Worm (Caenorhabditis elegans) whole organism, L1 larva: ENCODE results near the gene F44A6.3.

Source experiments
- C04F5.9 ChIP-seq: sonication (generic microtip); optimal IDR thresholded peaks from 2 replicates; lab custom pipeline; 2016; ENCODE audit warnings: missing genetic modification characterization, missing compliant biosample characterization
- F16B12.6 ChIP-seq: fragments of 150-350 bp; optimal IDR thresholded peaks from 2 replicates; lab custom pipeline; 2014; ENCODE audit warnings: missing biosample characterization, missing genetic modification characterization
- Y116A8C.19 ChIP-seq: sonication (generic microtip); optimal IDR thresholded peaks from 2 replicates; lab custom pipeline; 2016; ENCODE audit warnings: missing compliant biosample characterization, missing genetic modification characterization, borderline replicate concordance
- aha-1 ChIP-seq: fragments of 150-350 bp; optimal IDR thresholded peaks from 2 replicates; lab custom pipeline; 2014; ENCODE audit warnings: missing biosample characterization, missing genetic modification characterization
- alr-1 ChIP-seq: fragments of 200-800 bp; sonication (Bioruptor generic); optimal IDR thresholded peaks from 2 replicates; lab custom pipeline; 2018; ENCODE audit warnings: borderline replicate concordance, mild to moderate bottlenecking, missing genetic modification characterization, missing compliant biosample characterization
- aly-2 ChIP-seq: fragments of 150-350 bp; optimal IDR thresholded peaks from 2 replicates; lab custom pipeline; 2014; ENCODE audit warnings: missing biosample characterization, missing genetic modification characterization
- ceh-8 ChIP-seq: fragments of 200-800 bp; sonication (Bioruptor generic); optimal IDR thresholded peaks from 2 replicates; lab custom pipeline; 2018; ENCODE audit warnings: mild to moderate bottlenecking, missing genetic modification characterization, moderate library complexity, missing compliant biosample characterization
- ceh-82 ChIP-seq, 3 experiments: fragments of 150-350 bp in 1 of 3; sonication (generic microtip) in 2 of 3; optimal IDR thresholded peaks; 2 replicates each; lab custom pipeline; 2014 to 2017; ENCODE audit warnings: missing biosample characterization in 3 of 3, missing genetic modification characterization in 3 of 3
- ceh-88 ChIP-seq: fragments of 200-800 bp; sonication (Bioruptor generic); IDR thresholded peaks from 2 replicates; pipeline ENCODE4 v1.3.6; 2022; ENCODE audit warnings: missing genetic modification characterization, missing compliant biosample characterization
- ces-1 ChIP-seq: fragments of 150-350 bp; optimal IDR thresholded peaks from 2 replicates; lab custom pipeline; 2014; ENCODE audit warnings: missing biosample characterization, missing genetic modification reagents, missing genetic modification characterization
- efl-1 ChIP-seq, 4 experiments: fragments of 150-350 bp; optimal IDR thresholded peaks in 3 of 4; peaks in 1 of 4; 1 replicate in 1 of 4; 2 replicates in 3 of 4; lab custom pipeline; 2014; ENCODE audit warnings: missing biosample characterization in 2 of 4, missing genetic modification characterization in 2 of 4, missing genetic modification reagents in 2 of 4
- egl-27 ChIP-seq, 2 experiments: fragments of 150-350 bp in 1 of 2; sonication (generic microtip); optimal IDR thresholded peaks; 3 replicates each; lab custom pipeline; 2017 to 2018; ENCODE audit warnings: missing biosample characterization in 2 of 2, missing genetic modification characterization in 2 of 2, missing genetic modification reagents in 2 of 2
- elt-3 ChIP-seq, 6 experiments: fragments of 150-350 bp in 1 of 6; sonication (generic microtip); optimal IDR thresholded peaks; 2 replicates each; lab custom pipeline; 2017 to 2018; ENCODE audit warnings: missing biosample characterization in 6 of 6, missing genetic modification characterization in 6 of 6, inconsistent platforms in 1 of 6
- ets-5 ChIP-seq: fragments of 200-800 bp; sonication (Bioruptor generic); IDR thresholded peaks from 2 replicates; pipeline ENCODE4 v1.3.6; 2022; ENCODE audit warnings: missing genetic modification characterization, missing compliant biosample characterization
- fkh-4 ChIP-seq: sonication (generic microtip); optimal IDR thresholded peaks from 2 replicates; lab custom pipeline; 2016; ENCODE audit warnings: missing compliant biosample characterization, missing genetic modification characterization, borderline replicate concordance
- hlh-17 ChIP-seq: fragments of 200-800 bp; sonication (Bioruptor generic); optimal IDR thresholded peaks from 2 replicates; lab custom pipeline; 2018; ENCODE audit warnings: missing genetic modification characterization, mild to moderate bottlenecking, missing compliant biosample characterization, moderate library complexity, borderline replicate concordance
- hpl-2 ChIP-seq: fragments of 150-350 bp; optimal IDR thresholded peaks from 2 replicates; lab custom pipeline; 2014; ENCODE audit warnings: missing biosample characterization, missing genetic modification reagents, missing genetic modification characterization
- irx-1 ChIP-seq: sonication (generic microtip); optimal IDR thresholded peaks from 2 replicates; lab custom pipeline; 2016; ENCODE audit warnings: missing genetic modification characterization, missing compliant biosample characterization
- isw-1 ChIP-seq: fragments of 200-800 bp; sonication (Bioruptor generic); IDR thresholded peaks from 2 replicates; pipeline ENCODE4 v1.3.6; 2022; ENCODE audit warnings: missing genetic modification characterization, missing compliant biosample characterization
- jun-1 ChIP-seq: fragments of 150-350 bp; optimal IDR thresholded peaks from 2 replicates; lab custom pipeline; 2014; ENCODE audit warnings: missing biosample characterization, missing genetic modification reagents, missing genetic modification characterization
- lin-39 ChIP-seq: fragments of 150-350 bp; optimal IDR thresholded peaks from 2 replicates; lab custom pipeline; 2014; ENCODE audit warnings: missing biosample characterization, missing genetic modification reagents, missing genetic modification characterization
- lsy-2 ChIP-seq, 2 experiments: fragments of 150-350 bp; optimal IDR thresholded peaks; 2 replicates each; lab custom pipeline; 2014; ENCODE audit warnings: missing biosample characterization in 2 of 2, missing genetic modification characterization in 2 of 2
- mab-9 ChIP-seq: fragments of 200-800 bp; sonication (Bioruptor generic); IDR thresholded peaks from 2 replicates; pipeline ENCODE4 v1.3.6; 2022; ENCODE audit warnings: missing genetic modification reagents, missing genetic modification characterization, missing compliant biosample characterization
- mdl-1 ChIP-seq, 2 experiments: fragments of 150-350 bp; optimal IDR thresholded peaks; 2 replicates each; lab custom pipeline; 2014 to 2017; ENCODE audit warnings: missing biosample characterization in 2 of 2, missing genetic modification characterization in 2 of 2, inconsistent platforms in 1 of 2
- nhr-11 ChIP-seq: fragments of 150-350 bp; optimal IDR thresholded peaks from 2 replicates; lab custom pipeline; 2014; ENCODE audit warnings: missing biosample characterization, missing genetic modification characterization
- nhr-12 ChIP-seq: sonication (generic microtip); optimal IDR thresholded peaks from 2 replicates; lab custom pipeline; 2017; ENCODE audit warnings: missing biosample characterization, missing genetic modification characterization
- nhr-19 ChIP-seq: fragments of 200-800 bp; sonication (Bioruptor generic); conservative IDR thresholded peaks from 2 replicates; pipeline ENCODE4 v1.3.6; 2022; ENCODE audit warnings: missing genetic modification characterization, missing compliant biosample characterization
- nhr-20 ChIP-seq: sonication (generic microtip); optimal IDR thresholded peaks from 2 replicates; lab custom pipeline; 2016; ENCODE audit warnings: mild to moderate bottlenecking, missing genetic modification characterization, missing compliant biosample characterization
- nhr-237 ChIP-seq: fragments of 150-350 bp; optimal IDR thresholded peaks from 2 replicates; lab custom pipeline; 2014; ENCODE audit warnings: missing biosample characterization, missing genetic modification characterization
- nhr-28 ChIP-seq: fragments of 150-350 bp; optimal IDR thresholded peaks from 2 replicates; lab custom pipeline; 2014; ENCODE audit warnings: missing biosample characterization, missing genetic modification characterization
- nhr-47 ChIP-seq: sonication (generic microtip); optimal IDR thresholded peaks from 2 replicates; lab custom pipeline; 2016; ENCODE audit warnings: mild to moderate bottlenecking, missing genetic modification characterization, moderate library complexity, missing compliant biosample characterization
- nhr-84 ChIP-seq: sonication (generic microtip); optimal IDR thresholded peaks from 2 replicates; lab custom pipeline; 2017; ENCODE audit warnings: missing biosample characterization, missing genetic modification characterization
- nhr-85 ChIP-seq: sonication (generic microtip); peaks from one replicate; lab custom pipeline; 2016; ENCODE audit warnings: missing genetic modification characterization, inconsistent platforms, missing compliant biosample characterization
- nhr-90 ChIP-seq: sonication (generic microtip); optimal IDR thresholded peaks from 2 replicates; lab custom pipeline; 2016; ENCODE audit warnings: mild to moderate bottlenecking, missing genetic modification characterization, missing compliant biosample characterization; ENCODE audit not compliant: poor library complexity
- pag-3 ChIP-seq: sonication (generic microtip); optimal IDR thresholded peaks from 2 replicates; lab custom pipeline; 2017; ENCODE audit warnings: missing genetic modification characterization, mild to moderate bottlenecking, missing compliant biosample characterization, antibody characterized with exemption, borderline replicate concordance; ENCODE audit not compliant: insufficient read depth
- rnt-1 ChIP-seq: sonication (generic microtip); optimal IDR thresholded peaks from 2 replicates; lab custom pipeline; 2016; ENCODE audit warnings: mild to moderate bottlenecking, missing genetic modification characterization, moderate library complexity, missing compliant biosample characterization
- skn-1 ChIP-seq: fragments of 150-350 bp; optimal IDR thresholded peaks from 2 replicates; lab custom pipeline; 2014; ENCODE audit warnings: missing biosample characterization, missing genetic modification characterization
- snpc-4 ChIP-seq: fragments of 150-350 bp; optimal IDR thresholded peaks from 2 replicates; lab custom pipeline; 2014; ENCODE audit warnings: missing biosample characterization, missing genetic modification characterization
- sup-37 ChIP-seq: fragments of 200-800 bp; sonication (Bioruptor generic); optimal IDR thresholded peaks from 2 replicates; lab custom pipeline; 2018; ENCODE audit warnings: mild to moderate bottlenecking, missing genetic modification characterization, missing compliant biosample characterization
- swsn-7 ChIP-seq: sonication (generic microtip); optimal IDR thresholded peaks from 2 replicates; lab custom pipeline; 2016; ENCODE audit warnings: missing genetic modification characterization, missing compliant biosample characterization
- tbx-2 ChIP-seq: sonication (generic microtip); optimal IDR thresholded peaks from 2 replicates; lab custom pipeline; 2016; ENCODE audit warnings: missing genetic modification characterization, missing compliant biosample characterization
- tlp-1 ChIP-seq: fragments of 150-350 bp; optimal IDR thresholded peaks from 2 replicates; lab custom pipeline; 2014; ENCODE audit warnings: missing biosample characterization, missing genetic modification characterization
- unc-98 ChIP-seq: fragments of 200-800 bp; sonication (Bioruptor generic); IDR thresholded peaks from 2 replicates; pipeline ENCODE4 v1.3.6; 2022; ENCODE audit warnings: missing genetic modification characterization, missing compliant biosample characterization
- vab-15 ChIP-seq: sonication (generic microtip); optimal IDR thresholded peaks from 2 replicates; lab custom pipeline; 2017; ENCODE audit warnings: missing genotype, mild to moderate bottlenecking, missing genetic modification characterization, missing compliant biosample characterization
- xbp-1 ChIP-seq: sonication (generic microtip); optimal IDR thresholded peaks from 2 replicates; lab custom pipeline; 2016; ENCODE audit warnings: missing genetic modification characterization, missing compliant biosample characterization
- zip-4 ChIP-seq: fragments of 200-800 bp; sonication (Bioruptor generic); optimal IDR thresholded peaks from 2 replicates; lab custom pipeline; 2018; ENCODE audit warnings: mild to moderate bottlenecking, missing genetic modification characterization, moderate library complexity, missing compliant biosample characterization
- ztf-11 ChIP-seq, 2 experiments: sonication (generic microtip); optimal IDR thresholded peaks; 2 replicates each; lab custom pipeline; 2016 to 2017; ENCODE audit warnings: missing genetic modification characterization in 2 of 2, missing biosample characterization in 1 of 2, missing compliant biosample characterization in 1 of 2

F44A6.3 gene

ce11 chrX:10183695-10184094 lies 28.9 kb upstream of the F44A6.3 start, which contains the start of gene arrd-28:
arrd-28 (plus strand) TSS chrX:10183995.
- TF ChIP-seq skn-1 (tag; lab: Kevin White, UChicago) = no peak
- no peak for TF ChIP-seq efl-1 (optimal IDR thresholded peaks at IDR 0.05; lab: Kevin White, UChicago)
- peak in 1 of 2 experiments; percentile 27 for TF ChIP-seq efl-1 (GFP tag; optimal IDR thresholded peaks at IDR 0.05 in 1 of 2; lab: Kevin White, UChicago)

DNA sequence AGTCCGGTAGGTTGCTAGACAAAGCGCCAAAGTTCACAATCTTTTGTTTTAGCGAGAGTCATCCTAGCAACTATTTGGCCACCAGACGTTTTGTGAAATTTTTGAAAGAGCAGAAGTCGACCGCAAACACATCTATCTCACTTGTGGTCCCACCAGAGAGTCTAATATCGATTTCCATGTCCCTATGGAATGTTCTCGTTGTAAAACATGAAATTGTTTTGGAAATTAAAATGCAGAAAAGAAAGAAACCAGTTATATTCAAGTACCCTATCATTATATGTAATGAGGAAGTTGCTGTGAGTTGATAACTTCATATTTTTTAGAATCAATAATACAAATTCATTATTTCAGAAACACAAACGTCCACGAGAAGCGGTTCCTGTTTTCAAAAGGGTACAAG lies 27.9 kb upstream of the F44A6.3 start:
- no peak for TF ChIP-seq ces-1 (GFP tag; lab: Kevin White, UChicago)
- TF ChIP-seq irx-1 (tag; lab: Kevin White, UChicago) = no peak
- TF ChIP-seq xbp-1 (tag; lab: Kevin White, UChicago) = no peak
- no peak for TF ChIP-seq tbx-2 (tag; lab: Kevin White, UChicago)
- TF ChIP-seq tlp-1 = no peak
- TF ChIP-seq C04F5.9 (tag; lab: Kevin White, UChicago) = no peak
- TF ChIP-seq isw-1 (GFP tag; lab: Robert Waterston, UW) = no peak
- no peak for TF ChIP-seq nhr-12 (tag; lab: Kevin White, UChicago)
- no peak for TF ChIP-seq nhr-84 (tag; lab: Kevin White, UChicago)
- no peak for TF ChIP-seq nhr-28
- TF ChIP-seq elt-3 (tag; optimal IDR thresholded peaks at IDR 0.05; lab: Kevin White, UChicago) = no peak
- no peak for TF ChIP-seq nhr-237 (tag; lab: Kevin White, UChicago)
- TF ChIP-seq lin-39 (tag; lab: Kevin White, UChicago) = no peak
- TF ChIP-seq ets-5 (GFP tag; lab: Robert Waterston, UW) = no peak
- TF ChIP-seq fkh-4 (tag; lab: Kevin White, UChicago) = no peak
- no peak for TF ChIP-seq ztf-11 (tag; optimal IDR thresholded peaks at IDR 0.05; lab: Kevin White, UChicago)

DNA sequence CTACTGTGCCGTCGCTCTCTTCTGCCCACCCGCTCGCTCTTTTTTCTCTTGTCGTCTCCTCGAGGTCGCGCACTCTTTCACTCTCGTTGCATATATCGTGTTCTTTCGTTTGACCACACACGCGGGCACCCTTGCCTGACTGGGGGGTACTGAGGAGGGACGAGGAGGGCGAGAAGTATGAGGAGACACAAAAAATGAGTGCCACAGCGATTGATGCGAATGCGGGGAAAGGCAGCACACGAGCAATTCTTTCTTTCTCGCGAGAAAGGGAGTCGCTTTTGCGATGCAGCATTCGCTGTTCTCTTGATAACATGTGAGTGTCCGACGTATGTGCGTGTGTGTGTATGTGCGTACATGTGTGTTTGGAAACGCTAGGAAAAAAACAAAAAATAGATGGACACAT lies 24.1 kb upstream of the F44A6.3 start:
- peak; percentile 71 for TF ChIP-seq pag-3 (tag; lab: Kevin White, UChicago)
- TF ChIP-seq nhr-11 (tag; lab: Kevin White, UChicago) = peak; percentile 13
- peak; percentile 78 for TF ChIP-seq nhr-47 (tag; lab: Kevin White, UChicago)
- no peak for TF ChIP-seq aha-1
- TF ChIP-seq swsn-7 (tag; lab: Kevin White, UChicago) = peak; percentile 78
- TF ChIP-seq rnt-1 (tag; lab: Kevin White, UChicago) = peak; percentile 74
- peak; percentile 72 for TF ChIP-seq nhr-20 (tag; lab: Kevin White, UChicago)
- TF ChIP-seq Y116A8C.19 (tag; lab: Kevin White, UChicago) = no peak
- peak; percentile 54 for TF ChIP-seq nhr-90 (tag; lab: Kevin White, UChicago)
- peak in 1 of 2 experiments; percentile 66 for TF ChIP-seq ztf-11 (tag; optimal IDR thresholded peaks at IDR 0.05; lab: Kevin White, UChicago)
- TF ChIP-seq tlp-1 = no peak
- TF ChIP-seq vab-15 (tag; lab: Kevin White, UChicago) = no peak
- no peak for TF ChIP-seq lin-39 (tag; lab: Kevin White, UChicago)
- TF ChIP-seq nhr-237 (tag; lab: Kevin White, UChicago) = no peak
- TF ChIP-seq sup-37 (GFP tag; lab: Kevin White, UChicago) = peak; percentile 53
- no peak for TF ChIP-seq alr-1 (tag; lab: Kevin White, UChicago)
- TF ChIP-seq zip-4 = peak; percentile 31
- peak; percentile 33 for TF ChIP-seq jun-1
- TF ChIP-seq F16B12.6 (tag; lab: Kevin White, UChicago) = no peak
- peak; percentile 74 for TF ChIP-seq irx-1 (tag; lab: Kevin White, UChicago)
- peak; percentile 44 to 81 for TF ChIP-seq lsy-2 (tag; optimal IDR thresholded peaks at IDR 0.05; lab: Kevin White, UChicago)
- no peak for TF ChIP-seq hlh-17 (GFP tag; lab: Kevin White, UChicago)
- TF ChIP-seq mab-9 (GFP tag; lab: Robert Waterston, UW) = peak; percentile 34; the same call in 1 of the 2 replicates
- TF ChIP-seq elt-3 (tag; optimal IDR thresholded peaks at IDR 0.05; lab: Kevin White, UChicago) = peak in 1 of 6 experiments; percentile 7
- no peak for TF ChIP-seq egl-27 (tag; optimal IDR thresholded peaks at IDR 0.05; lab: Kevin White, UChicago)
- peak; percentile 74 for TF ChIP-seq ceh-8 (GFP tag; lab: Kevin White, UChicago)
- TF ChIP-seq mdl-1 (tag; optimal IDR thresholded peaks at IDR 0.05; lab: Kevin White, UChicago) = peak; percentile 31 to 72
- TF ChIP-seq ceh-88 = peak; percentile 24; the same call in 1 of the 2 replicates
- peak; percentile 64 for TF ChIP-seq nhr-19 (GFP tag; lab: Robert Waterston, UW)
- TF ChIP-seq aly-2 (tag; lab: Kevin White, UChicago) = no peak
- TF ChIP-seq ceh-82 (tag; optimal IDR thresholded peaks at IDR 0.05; lab: Kevin White, UChicago) = peak; percentile 36 to 84 (median 39)
- TF ChIP-seq unc-98 (GFP tag; lab: Robert Waterston, UW) = no peak
- peak; percentile 28 for TF ChIP-seq snpc-4 (tag; lab: Kevin White, UChicago)
- TF ChIP-seq tbx-2 (tag; lab: Kevin White, UChicago) = peak; percentile 69
- TF ChIP-seq hpl-2 (GFP tag; lab: Kevin White, UChicago) = no peak
- no peak for TF ChIP-seq nhr-85 (tag; lab: Kevin White, UChicago)
